Fruit fly (Drosophila melanogaster): ENCODE data around the gene Cpr92F.

Cpr92F gene

DNA sequence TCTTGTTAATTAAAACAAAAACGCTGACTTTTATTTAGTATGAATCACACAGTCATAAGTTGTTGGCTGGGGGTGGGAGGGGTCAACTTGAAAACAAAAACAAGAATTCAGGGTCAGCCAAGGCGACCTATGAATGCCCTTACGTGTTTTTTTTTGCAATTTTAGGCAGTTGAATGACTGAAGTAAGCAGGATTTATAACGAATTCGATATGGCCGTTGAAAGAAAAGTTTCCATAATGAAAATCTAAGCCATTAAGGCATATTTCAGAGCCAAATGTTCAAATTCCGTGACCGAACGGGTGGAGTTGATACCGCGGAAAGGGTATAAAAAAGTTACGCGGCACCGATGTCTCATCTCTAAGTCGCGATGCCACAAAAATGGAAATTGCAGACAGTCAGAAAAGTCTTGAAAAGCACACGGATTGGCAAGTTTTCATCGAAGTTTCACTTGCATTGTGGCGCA is 35.4 kb upstream of the Cpr92F start (continued):
- TF ChIP-seq kah (GFP tag; optimal IDR thresholded peaks at IDR 0.05) (no peak), CG14710 (tag; optimal IDR thresholded peaks at IDR 0.05) (no peak), zfh2 (GFP tag; optimal IDR thresholded peaks at IDR 0.05) (peak; percentile 73), usp (GFP tag; optimal IDR thresholded peaks at IDR 0.05) (no peak), CG8924 (tag; optimal IDR thresholded peaks at IDR 0.05) (no peak), CG3407 (GFP tag; optimal IDR thresholded peaks at IDR 0.05) (no peak), lov (optimal IDR thresholded peaks at IDR 0.05) (no peak), lov (GFP tag; IDR thresholded peaks at IDR 0.05) (0 out of 3 replicates have a peak, but pooled peaks have one; percentile 65), CG15479 (GFP tag; optimal IDR thresholded peaks at IDR 0.05) (no peak), gt (GFP tag; IDR thresholded peaks at IDR 0.05) (no peak), CG3847 (GFP tag; IDR thresholded peaks at IDR 0.05) (peak; percentile 57), Fer2 (tag; optimal IDR thresholded peaks at IDR 0.05) (no peak), H2.0 (GFP tag; IDR thresholded peaks at IDR 0.05) (peak; percentile 64), gro (GFP tag; optimal IDR thresholded peaks at IDR 0.05) (peak; percentile 55), ac (GFP tag; optimal IDR thresholded peaks at IDR 0.05) (no peak), slou (GFP tag; optimal IDR thresholded peaks at IDR 0.05) (no peak), CG14860 (GFP tag; IDR thresholded peaks at IDR 0.05; ENCODE audit: partially characterized antibody) (no peak), Dref (GFP tag; IDR thresholded peaks at IDR 0.05) (no peak), CG7839 (tag; optimal IDR thresholded peaks at IDR 0.05) (no peak), CG16863 (GFP tag; optimal IDR thresholded peaks at IDR 0.05) (peak; percentile 66), Oaz (GFP tag; IDR thresholded peaks at IDR 0.05) (0 out of 2 replicates have a peak, but pooled peaks have one; percentile 6), pzg (GFP tag; optimal IDR thresholded peaks at IDR 0.05) (peak; percentile 11), tin (GFP tag; optimal IDR thresholded peaks at IDR 0.05) (peak; percentile 63), CG10366 (GFP tag; IDR thresholded peaks at IDR 0.05) (peak; percentile 68; the same call in 1 of the 2 replicates), CG6654 (GFP tag; optimal IDR thresholded peaks at IDR 0.05) (no peak), HLH3B (GFP tag; IDR thresholded peaks at IDR 0.05) (peak; percentile 46; the same call in 1 of the 2 replicates), Xrp1 (GFP tag; IDR thresholded peaks at IDR 0.05) (peak; percentile 73), CG8359 (GFP tag; optimal IDR thresholded peaks at IDR 0.05; ENCODE audit: borderline replicate concordance) (no peak), CG3163 (GFP tag; optimal IDR thresholded peaks at IDR 0.05) (peak; percentile 21), Myb (GFP tag; optimal IDR thresholded peaks at IDR 0.05) (no peak), Hr39 (optimal IDR thresholded peaks at IDR 0.05) (no peak), TFAM (GFP tag; optimal IDR thresholded peaks at IDR 0.05) (no peak), kay (GFP tag; optimal IDR thresholded peaks at IDR 0.05) (peak; percentile 99), luna (GFP tag; optimal IDR thresholded peaks at IDR 0.05) (peak; percentile 6), pros (GFP tag; optimal IDR thresholded peaks at IDR 0.05) (no peak), CG13424 (tag; optimal IDR thresholded peaks at IDR 0.05) (peak; percentile 72), lilli (GFP tag; optimal IDR thresholded peaks at IDR 0.05) (peak; percentile 79), cas (GFP tag; IDR thresholded peaks at IDR 0.05) (peak; percentile 24; the same call in 1 of the 2 replicates), CG6683 (GFP tag; optimal IDR thresholded peaks at IDR 0.05) (peak; percentile 37), CG34376 (GFP tag; optimal IDR thresholded peaks at IDR 0.05) (peak; percentile 70), Dip2 (GFP tag; IDR thresholded peaks at IDR 0.05) (no peak), CG1529 (GFP tag; optimal IDR thresholded peaks at IDR 0.05) (no peak), CG15269 (tag; optimal IDR thresholded peaks at IDR 0.05) (no peak), CG12769 (tag; optimal IDR thresholded peaks at IDR 0.05) (no peak), Adf1 (GFP tag; IDR thresholded peaks at IDR 0.05) (peak; percentile 23), CG8765 (GFP tag; IDR thresholded peaks at IDR 0.05) (no peak), cwo (GFP tag; optimal IDR thresholded peaks at IDR 0.05) (no peak), CG2120 (GFP tag; optimal IDR thresholded peaks at IDR 0.05) (peak; percentile 85), CG31441 (GFP tag; IDR thresholded peaks at IDR 0.05) (no peak), hb (GFP tag; IDR thresholded peaks at IDR 0.05; ENCODE audit: partially characterized antibody) (no peak), az2 (GFP tag; optimal IDR thresholded peaks at IDR 0.05) (peak; percentile 67), D19A (tag; optimal IDR thresholded peaks at IDR 0.05) (peak; percentile 100)
